Worm (Caenorhabditis elegans) whole organism, late embryonic: Measurements from ENCODE around the gene lido-12.

Experiments used
- C08G9.2 ChIP-seq: sonication (generic microtip); optimal IDR thresholded peaks from 2 replicates; lab custom pipeline; 2016; ENCODE audit warnings: mild to moderate bottlenecking, missing genetic modification characterization, moderate library complexity, missing compliant biosample characterization
- F13H6.1 ChIP-seq: sonication (generic microtip); optimal IDR thresholded peaks from 2 replicates; lab custom pipeline; 2016; ENCODE audit warnings: missing genetic modification characterization, missing compliant biosample characterization
- K02D7.2 ChIP-seq: sonication (generic microtip); optimal IDR thresholded peaks from 2 replicates; lab custom pipeline; 2017; ENCODE audit warnings: mild to moderate bottlenecking, missing genetic modification characterization, missing compliant biosample characterization
- K09A11.1 ChIP-seq: sonication (generic microtip); optimal IDR thresholded peaks from 2 replicates; lab custom pipeline; 2017; ENCODE audit warnings: antibody characterized with exemption, mild to moderate bottlenecking, missing genetic modification characterization, missing compliant biosample characterization; ENCODE audit not compliant: insufficient read depth
- T23F11.4 ChIP-seq: fragments of 200-800 bp; sonication (Bioruptor generic); optimal IDR thresholded peaks from 2 replicates; lab custom pipeline; 2018; ENCODE audit warnings: mild to moderate bottlenecking, missing genetic modification characterization, missing compliant biosample characterization
- Y22D7AL.16 ChIP-seq: sonication (generic microtip); optimal IDR thresholded peaks from 2 replicates; lab custom pipeline; 2016; ENCODE audit warnings: missing genetic modification characterization, missing compliant biosample characterization
- ceh-14 ChIP-seq: sonication (generic microtip); optimal IDR thresholded peaks from 2 replicates; lab custom pipeline; 2016; ENCODE audit warnings: missing genotype, missing genetic modification characterization, missing compliant biosample characterization
- ceh-19 ChIP-seq: fragments of 200-800 bp; sonication (Bioruptor generic); optimal IDR thresholded peaks from 2 replicates; lab custom pipeline; 2018; ENCODE audit warnings: mild to moderate bottlenecking, missing genetic modification characterization, missing compliant biosample characterization
- ceh-2 ChIP-seq: sonication (generic microtip); optimal IDR thresholded peaks from 2 replicates; lab custom pipeline; 2016; ENCODE audit warnings: missing genotype, missing genetic modification characterization, missing compliant biosample characterization
- ceh-24 ChIP-seq: sonication (generic microtip); optimal IDR thresholded peaks from 2 replicates; lab custom pipeline; 2016; ENCODE audit warnings: mild to moderate bottlenecking, missing genetic modification characterization, missing compliant biosample characterization
- ceh-30 ChIP-seq: fragments of 150-350 bp; optimal IDR thresholded peaks from 2 replicates; lab custom pipeline; 2014; ENCODE audit warnings: missing biosample characterization, missing genetic modification characterization
- ceh-31 ChIP-seq: sonication (generic microtip); optimal IDR thresholded peaks from 2 replicates; lab custom pipeline; 2016; ENCODE audit warnings: missing genetic modification characterization, missing compliant biosample characterization
- ceh-34 ChIP-seq: sonication (generic microtip); optimal IDR thresholded peaks from 2 replicates; lab custom pipeline; 2016; ENCODE audit warnings: mild to moderate bottlenecking, missing genetic modification characterization, missing compliant biosample characterization
- ceh-45 ChIP-seq: fragments of 200-800 bp; sonication (Bioruptor generic); IDR thresholded peaks from 2 replicates; pipeline ENCODE4 v1.3.6; 2022; ENCODE audit warnings: missing genetic modification reagents, missing genetic modification characterization, missing compliant biosample characterization
- ceh-48 ChIP-seq: sonication (generic microtip); optimal IDR thresholded peaks from 2 replicates; lab custom pipeline; 2016; ENCODE audit warnings: missing genetic modification characterization, inconsistent platforms, missing compliant biosample characterization
- ceh-6 ChIP-seq: fragments of 200-800 bp; sonication (Bioruptor generic); optimal IDR thresholded peaks from 2 replicates; lab custom pipeline; 2018; ENCODE audit warnings: mild to moderate bottlenecking, missing genetic modification characterization, missing compliant biosample characterization
- che-1 ChIP-seq: sonication (generic microtip); optimal IDR thresholded peaks from 2 replicates; lab custom pipeline; 2016; ENCODE audit warnings: mild to moderate bottlenecking, missing genetic modification characterization, missing compliant biosample characterization
- dmd-4 ChIP-seq: sonication (generic microtip); optimal IDR thresholded peaks from 2 replicates; lab custom pipeline; 2016; ENCODE audit warnings: borderline replicate concordance, missing genetic modification characterization, missing compliant biosample characterization
- dve-1 ChIP-seq: sonication (generic microtip); optimal IDR thresholded peaks from 2 replicates; lab custom pipeline; 2017; ENCODE audit warnings: antibody characterized with exemption, mild to moderate bottlenecking, missing genetic modification characterization, missing compliant biosample characterization
- elt-4 ChIP-seq: sonication (generic microtip); optimal IDR thresholded peaks from 2 replicates; lab custom pipeline; 2016; ENCODE audit warnings: missing genetic modification characterization, missing compliant biosample characterization
- ets-4 ChIP-seq: sonication (generic microtip); optimal IDR thresholded peaks from 2 replicates; lab custom pipeline; 2016; ENCODE audit warnings: missing genetic modification characterization, missing compliant biosample characterization
- eyg-1 ChIP-seq: sonication (generic microtip); optimal IDR thresholded peaks from 2 replicates; lab custom pipeline; 2016; ENCODE audit warnings: missing genotype, missing genetic modification characterization, missing compliant biosample characterization
- fax-1 ChIP-seq: sonication (generic microtip); optimal IDR thresholded peaks from 2 replicates; lab custom pipeline; 2016; ENCODE audit warnings: missing genotype, missing genetic modification characterization, missing compliant biosample characterization
- fkh-10 ChIP-seq: fragments of 150-350 bp; optimal IDR thresholded peaks from 2 replicates; lab custom pipeline; 2014; ENCODE audit warnings: missing biosample characterization, missing genetic modification reagents, missing genetic modification characterization
- fkh-6 ChIP-seq: sonication (generic microtip); optimal IDR thresholded peaks from 2 replicates; lab custom pipeline; 2016; ENCODE audit warnings: missing genetic modification characterization, missing compliant biosample characterization
- gmeb-2 ChIP-seq: sonication (generic microtip); optimal IDR thresholded peaks from 2 replicates; lab custom pipeline; 2016; ENCODE audit warnings: missing genetic modification characterization, inconsistent platforms, missing compliant biosample characterization
- hlh-13 ChIP-seq: fragments of 200-800 bp; sonication (Bioruptor generic); optimal IDR thresholded peaks from 2 replicates; lab custom pipeline; 2018; ENCODE audit warnings: mild to moderate bottlenecking, missing genetic modification characterization, missing compliant biosample characterization
- hlh-15 ChIP-seq: sonication (generic microtip); optimal IDR thresholded peaks from 2 replicates; lab custom pipeline; 2016; ENCODE audit warnings: missing genetic modification characterization, missing compliant biosample characterization
- hlh-30 ChIP-seq: sonication (generic microtip); optimal IDR thresholded peaks from 2 replicates; lab custom pipeline; 2017; ENCODE audit warnings: antibody characterized with exemption, missing genetic modification characterization, missing compliant biosample characterization; ENCODE audit not compliant: insufficient read depth
- hlh-6 ChIP-seq: sonication (generic microtip); optimal IDR thresholded peaks from 2 replicates; lab custom pipeline; 2016; ENCODE audit warnings: missing genotype, missing genetic modification characterization, missing compliant biosample characterization
- hlh-8 ChIP-seq: sonication (generic microtip); optimal IDR thresholded peaks from 2 replicates; lab custom pipeline; 2016; ENCODE audit warnings: missing genotype, missing genetic modification characterization, missing compliant biosample characterization
- lim-6 ChIP-seq: sonication (generic microtip); optimal IDR thresholded peaks from 2 replicates; lab custom pipeline; 2016; ENCODE audit warnings: missing genetic modification characterization, missing compliant biosample characterization
- madf-2 ChIP-seq: sonication (generic microtip); optimal IDR thresholded peaks from 2 replicates; lab custom pipeline; 2017; ENCODE audit warnings: missing genetic modification characterization, missing compliant biosample characterization
- mec-3 ChIP-seq: sonication (generic microtip); optimal IDR thresholded peaks from 2 replicates; lab custom pipeline; 2016; ENCODE audit warnings: borderline replicate concordance, missing genetic modification characterization, missing compliant biosample characterization
- nhr-11 ChIP-seq: fragments of 150-350 bp; optimal IDR thresholded peaks from 2 replicates; lab custom pipeline; 2014; ENCODE audit warnings: missing biosample characterization, missing genetic modification characterization
- odd-2 ChIP-seq: sonication (generic microtip); optimal IDR thresholded peaks from 2 replicates; lab custom pipeline; 2017; ENCODE audit warnings: antibody characterized with exemption, mild to moderate bottlenecking, missing genetic modification characterization, missing compliant biosample characterization
- pag-3 ChIP-seq: sonication (generic microtip); optimal IDR thresholded peaks from 2 replicates; lab custom pipeline; 2016; ENCODE audit warnings: missing compliant biosample characterization, missing genetic modification characterization, borderline replicate concordance
- pat-9 ChIP-seq: fragments of 200-800 bp; sonication (Bioruptor generic); optimal IDR thresholded peaks from 2 replicates; lab custom pipeline; 2018; ENCODE audit warnings: mild to moderate bottlenecking, missing genetic modification characterization, moderate library complexity, missing compliant biosample characterization
- pax-1 ChIP-seq: fragments of 150-350 bp; optimal IDR thresholded peaks from 2 replicates; lab custom pipeline; 2014; ENCODE audit warnings: missing biosample characterization, missing genetic modification characterization
- pros-1 ChIP-seq: fragments of 150-350 bp; optimal IDR thresholded peaks from 2 replicates; lab custom pipeline; 2014; ENCODE audit warnings: missing biosample characterization, missing genetic modification reagents, missing genetic modification characterization
- ref-2 ChIP-seq: sonication (generic microtip); optimal IDR thresholded peaks from 2 replicates; lab custom pipeline; 2016; ENCODE audit warnings: missing genetic modification characterization, missing compliant biosample characterization
- rnt-1 ChIP-seq: sonication (generic microtip); optimal IDR thresholded peaks from 2 replicates; lab custom pipeline; 2016; ENCODE audit warnings: missing genetic modification characterization, missing compliant biosample characterization
- sdc-2 ChIP-seq: sonication (generic microtip); optimal IDR thresholded peaks from 2 replicates; lab custom pipeline; 2016; ENCODE audit warnings: missing genotype, missing genetic modification characterization, missing compliant biosample characterization
- sox-4 ChIP-seq: sonication (generic microtip); optimal IDR thresholded peaks from 2 replicates; lab custom pipeline; 2017; ENCODE audit warnings: mild to moderate bottlenecking, missing genetic modification characterization, inconsistent platforms, missing compliant biosample characterization
- tbx-2 ChIP-seq: sonication (generic microtip); optimal IDR thresholded peaks from 2 replicates; lab custom pipeline; 2016; ENCODE audit warnings: missing genetic modification characterization, missing compliant biosample characterization
- tbx-7 ChIP-seq: sonication (generic microtip); optimal IDR thresholded peaks from 2 replicates; lab custom pipeline; 2016; ENCODE audit warnings: missing genotype, missing genetic modification characterization, missing compliant biosample characterization
- unc-3 ChIP-seq, 2 experiments: fragments of 200-800 bp in 1 of 2; sonication (Bioruptor generic) in 1 of 2; sonication (generic microtip) in 1 of 2; conservative IDR thresholded peaks in 1 of 2; optimal IDR thresholded peaks in 1 of 2; 2 replicates each; pipeline versions ENCODE4 v1.3.6 to Lab custom; 2016 to 2022; ENCODE audit warnings: missing compliant biosample characterization in 2 of 2, missing genetic modification characterization in 2 of 2, missing genetic modification reagents in 1 of 2
- unc-55 ChIP-seq: sonication (generic microtip); optimal IDR thresholded peaks from 2 replicates; lab custom pipeline; 2017; ENCODE audit warnings: missing biosample characterization, missing genetic modification reagents, missing genetic modification characterization
- unc-86 ChIP-seq: sonication (generic microtip); optimal IDR thresholded peaks from 2 replicates; lab custom pipeline; 2016; ENCODE audit warnings: missing genetic modification characterization, missing compliant biosample characterization
- ztf-16 ChIP-seq: sonication (generic microtip); optimal IDR thresholded peaks from 2 replicates; lab custom pipeline; 2017; ENCODE audit warnings: missing genetic modification characterization, missing compliant biosample characterization

Gene lido-12

DNA sequence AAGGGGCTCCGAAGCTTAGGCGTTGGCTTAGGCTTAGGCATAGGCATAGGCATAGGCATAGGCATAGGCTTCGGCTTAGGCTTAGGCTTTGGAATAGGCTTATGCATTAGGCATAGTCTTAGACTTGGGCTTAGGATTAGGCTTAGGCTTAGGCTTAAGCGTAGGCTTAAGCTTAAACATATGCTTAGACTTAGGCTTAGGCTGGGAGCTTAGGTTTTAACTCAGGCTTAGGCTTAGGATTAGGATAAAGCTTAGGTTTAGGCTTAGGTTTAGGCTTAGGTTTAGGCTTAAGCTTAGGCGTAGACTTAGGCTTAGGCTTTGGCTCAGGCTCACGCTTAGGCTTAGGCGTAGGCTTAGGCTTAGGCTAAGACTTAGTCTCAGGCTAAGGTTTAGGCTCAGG is 15.5 kb upstream of the lido-12 start:
- TF ChIP-seq pat-9 (no peak), K02D7.2 (tag; lab: Kevin White, UChicago) (no peak), ztf-16 (tag; lab: Kevin White, UChicago) (no peak), dve-1 (tag; lab: Kevin White, UChicago) (peak; percentile 92), unc-3 (GFP tag; conservative IDR thresholded peaks at IDR 0.05; lab: Robert Waterston, UW) (no peak), unc-3 (tag; optimal IDR thresholded peaks at IDR 0.05; lab: Kevin White, UChicago) (no peak)

DNA sequence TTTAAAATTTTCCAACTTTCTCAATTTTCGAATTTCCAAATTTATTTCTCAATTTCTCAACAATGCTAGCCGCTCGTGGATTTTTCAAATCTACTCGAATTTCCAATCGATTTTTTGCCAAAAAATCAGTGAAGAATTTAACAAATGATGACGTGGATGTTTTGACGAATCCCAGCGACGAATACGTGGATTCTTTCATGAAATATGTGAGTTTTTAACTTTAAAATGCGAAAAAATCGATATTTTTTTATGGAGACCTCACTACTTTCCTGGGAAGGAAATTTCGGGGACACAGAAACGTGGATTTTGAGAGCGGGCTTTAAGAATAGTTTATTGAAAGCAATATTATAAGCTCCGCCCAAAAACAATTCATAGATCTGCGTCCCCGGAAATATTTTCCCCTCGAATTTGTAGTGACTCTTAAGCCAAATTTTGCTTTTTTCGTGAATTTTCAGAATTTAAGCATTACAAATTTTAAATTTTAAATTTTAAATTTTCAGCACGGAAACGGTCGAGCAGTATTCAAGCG is 14.0 kb upstream of the lido-12 start, which contains the start of gene K08A2.2:
TSS of gene K08A2.2 (plus strand) at position 51 of the 529 bp plus-strand sequence.
- no peak for TF ChIP-seq nhr-11 (tag; lab: Kevin White, UChicago)
- peak; percentile 13 for TF ChIP-seq fax-1 (tag; lab: Kevin White, UChicago)
- TF ChIP-seq ceh-30 (tag; lab: Kevin White, UChicago), result no peak
- peak; percentile 49 for TF ChIP-seq tbx-2 (tag; lab: Kevin White, UChicago)
- no peak for TF ChIP-seq elt-4 (tag; lab: Kevin White, UChicago)
- no peak for TF ChIP-seq mec-3 (tag; lab: Kevin White, UChicago)
- peak; percentile 42 for TF ChIP-seq ceh-2 (tag; lab: Kevin White, UChicago)
- peak; percentile 35 for TF ChIP-seq ref-2 (tag; lab: Kevin White, UChicago)
- TF ChIP-seq ztf-16 (tag; lab: Kevin White, UChicago), result no peak
- TF ChIP-seq ets-4, result peak; percentile 2
- no peak for TF ChIP-seq ceh-24 (tag; lab: Kevin White, UChicago)
- TF ChIP-seq gmeb-2 (tag; lab: Kevin White, UChicago), result no peak
- no peak for TF ChIP-seq K02D7.2 (tag; lab: Kevin White, UChicago)
- TF ChIP-seq che-1 (tag; lab: Kevin White, UChicago), result no peak
- TF ChIP-seq unc-55, result no peak
- no peak for TF ChIP-seq ceh-19 (GFP tag; lab: Kevin White, UChicago)
- TF ChIP-seq odd-2 (tag; lab: Kevin White, UChicago), result no peak
- TF ChIP-seq hlh-15 (tag; lab: Kevin White, UChicago), result no peak
- no peak for TF ChIP-seq F13H6.1 (tag; lab: Kevin White, UChicago)
- no peak for TF ChIP-seq sox-4
- TF ChIP-seq ceh-45 (GFP tag; lab: Robert Waterston, UW), result no peak
- TF ChIP-seq hlh-13 (GFP tag; lab: Kevin White, UChicago), result no peak
- no peak for TF ChIP-seq pag-3
- TF ChIP-seq ceh-6 (GFP tag; lab: Kevin White, UChicago), result no peak
- TF ChIP-seq eyg-1 (tag; lab: Kevin White, UChicago), result no peak
- no peak for TF ChIP-seq Y22D7AL.16 (tag; lab: Kevin White, UChicago)
- no peak for TF ChIP-seq ceh-14 (tag; lab: Kevin White, UChicago)
- no peak for TF ChIP-seq sdc-2
- no peak for TF ChIP-seq fkh-6
- no peak for TF ChIP-seq dve-1 (tag; lab: Kevin White, UChicago)
- no peak for TF ChIP-seq hlh-6 (tag; lab: Kevin White, UChicago)
- TF ChIP-seq ceh-48 (tag; lab: Kevin White, UChicago), result no peak
- TF ChIP-seq K09A11.1 (tag; lab: Kevin White, UChicago), result no peak
- TF ChIP-seq madf-2 (tag; lab: Kevin White, UChicago), result no peak
- TF ChIP-seq pros-1, result no peak
- no peak for TF ChIP-seq fkh-10 (GFP tag; lab: Kevin White, UChicago)
- TF ChIP-seq pax-1 (tag; lab: Kevin White, UChicago), result no peak
- TF ChIP-seq hlh-30 (tag; lab: Kevin White, UChicago), result no peak
- peak; percentile 49 for TF ChIP-seq ceh-31 (tag; lab: Kevin White, UChicago)
- TF ChIP-seq lim-6 (tag; lab: Kevin White, UChicago), result no peak
- TF ChIP-seq C08G9.2 (tag; lab: Kevin White, UChicago), result peak; percentile 58
- TF ChIP-seq T23F11.4 (GFP tag; lab: Kevin White, UChicago), result no peak
- no peak for TF ChIP-seq rnt-1 (tag; lab: Kevin White, UChicago)
- TF ChIP-seq dmd-4 (tag; lab: Kevin White, UChicago), result no peak
- TF ChIP-seq unc-86 (tag; lab: Kevin White, UChicago), result no peak
- TF ChIP-seq tbx-7 (tag; lab: Kevin White, UChicago), result peak; percentile 50
- no peak for TF ChIP-seq unc-3 (GFP tag; conservative IDR thresholded peaks at IDR 0.05; lab: Robert Waterston, UW)
- TF ChIP-seq unc-3 (tag; optimal IDR thresholded peaks at IDR 0.05; lab: Kevin White, UChicago), result no peak
- TF ChIP-seq ceh-34 (tag; lab: Kevin White, UChicago), result no peak
- no peak for TF ChIP-seq hlh-8 (tag; lab: Kevin White, UChicago)
